Worm (Caenorhabditis elegans) whole organism, mixed stage, embryonic: ENCODE measurements around the gene K11H12.1.
A peak's percentile ranks its signal among the peaks of the same experiment; 100 is the strongest.

ENCODE experiments used
- M03D4.4 ChIP-seq: sonication (generic microtip); optimal IDR thresholded peaks from 2 replicates; lab custom pipeline; 2017; ENCODE audit warnings: mild to moderate bottlenecking, missing genetic modification characterization, missing compliant biosample characterization
- bed-3 ChIP-seq: fragments of 200-800 bp; sonication (Bioruptor generic); optimal IDR thresholded peaks from 3 replicates; lab custom pipeline; 2018; ENCODE audit warnings: mild to moderate bottlenecking, missing genetic modification characterization, moderate library complexity, missing compliant biosample characterization
- blmp-1 ChIP-seq: fragments of 150-350 bp; optimal IDR thresholded peaks from 2 replicates; lab custom pipeline; 2014; ENCODE audit warnings: missing biosample characterization, missing genetic modification characterization
- ceh-39 ChIP-seq: fragments of 150-350 bp; optimal IDR thresholded peaks from 2 replicates; lab custom pipeline; 2014; ENCODE audit warnings: missing biosample characterization, missing genetic modification characterization
- ceh-43 ChIP-seq: fragments of 200-800 bp; sonication (Bioruptor generic); optimal IDR thresholded peaks from 2 replicates; lab custom pipeline; 2018; ENCODE audit warnings: mild to moderate bottlenecking, missing genetic modification characterization, moderate library complexity, missing compliant biosample characterization
- ceh-83 ChIP-seq: fragments of 200-800 bp; sonication (Bioruptor generic); optimal IDR thresholded peaks from 2 replicates; lab custom pipeline; 2018; ENCODE audit warnings: mild to moderate bottlenecking, missing genetic modification characterization, missing compliant biosample characterization
- ces-1 ChIP-seq: fragments of 150-350 bp; optimal IDR thresholded peaks from 2 replicates; lab custom pipeline; 2014; ENCODE audit warnings: missing biosample characterization, missing genetic modification reagents, missing genetic modification characterization
- cnd-1 ChIP-seq: fragments of 200-800 bp; sonication (Bioruptor generic); optimal IDR thresholded peaks from 2 replicates; lab custom pipeline; 2018; ENCODE audit warnings: mild to moderate bottlenecking, missing genetic modification characterization, missing compliant biosample characterization
- drap-1 ChIP-seq: fragments of 200-800 bp; sonication (Bioruptor generic); optimal IDR thresholded peaks from 3 replicates; lab custom pipeline; 2018; ENCODE audit warnings: mild to moderate bottlenecking, missing genetic modification characterization, missing compliant biosample characterization
- elt-1 ChIP-seq: sonication (generic microtip); optimal IDR thresholded peaks from 2 replicates; lab custom pipeline; 2017; ENCODE audit warnings: missing genetic modification characterization, mild to moderate bottlenecking, missing compliant biosample characterization, antibody characterized with exemption, moderate library complexity, borderline replicate concordance; ENCODE audit not compliant: insufficient read depth
- elt-3 ChIP-seq: fragments of 150-350 bp; optimal IDR thresholded peaks from 2 replicates; lab custom pipeline; 2014; ENCODE audit warnings: missing biosample characterization, missing genetic modification characterization
- flh-1 ChIP-seq: fragments of 200-800 bp; sonication (Bioruptor generic); optimal IDR thresholded peaks from 2 replicates; lab custom pipeline; 2018; ENCODE audit warnings: mild to moderate bottlenecking, missing genetic modification characterization, moderate library complexity, missing compliant biosample characterization
- ham-2 ChIP-seq: fragments of 200-800 bp; sonication (Bioruptor generic); optimal IDR thresholded peaks from 2 replicates; lab custom pipeline; 2018; ENCODE audit warnings: mild to moderate bottlenecking, missing genetic modification characterization, missing compliant biosample characterization
- hlh-1 ChIP-seq: fragments of 150-350 bp; optimal IDR thresholded peaks from 2 replicates; lab custom pipeline; 2014; ENCODE audit warnings: missing biosample characterization, missing genetic modification reagents, missing genetic modification characterization
- lin-13 ChIP-seq: fragments of 150-350 bp; optimal IDR thresholded peaks from 2 replicates; lab custom pipeline; 2014; ENCODE audit warnings: missing biosample characterization, missing genetic modification characterization
- lin-32 ChIP-seq: fragments of 200-800 bp; sonication (Bioruptor generic); optimal IDR thresholded peaks from 2 replicates; lab custom pipeline; 2018; ENCODE audit warnings: mild to moderate bottlenecking, missing genetic modification characterization, missing compliant biosample characterization
- lsy-2 ChIP-seq: fragments of 150-350 bp; optimal IDR thresholded peaks from 2 replicates; lab custom pipeline; 2014; ENCODE audit warnings: missing biosample characterization, missing genetic modification characterization
- mab-5 ChIP-seq: fragments of 150-350 bp; optimal IDR thresholded peaks from 2 replicates; lab custom pipeline; 2014; ENCODE audit warnings: missing biosample characterization, missing genetic modification characterization
- mep-1 ChIP-seq: fragments of 150-350 bp; optimal IDR thresholded peaks from 2 replicates; lab custom pipeline; 2017; ENCODE audit warnings: missing biosample characterization, missing genetic modification reagents, missing genetic modification characterization, inconsistent platforms
- mls-2 ChIP-seq: sonication (generic microtip); optimal IDR thresholded peaks from 2 replicates; lab custom pipeline; 2016; ENCODE audit warnings: mild to moderate bottlenecking, missing genetic modification characterization, moderate library complexity, missing compliant biosample characterization
- nhr-12 ChIP-seq: fragments of 150-350 bp; optimal IDR thresholded peaks from 2 replicates; lab custom pipeline; 2014; ENCODE audit warnings: missing biosample characterization, missing genetic modification characterization
- nhr-2 ChIP-seq: fragments of 150-350 bp; optimal IDR thresholded peaks from 2 replicates; lab custom pipeline; 2014; ENCODE audit warnings: missing biosample characterization, missing genetic modification characterization
- nhr-237 ChIP-seq: fragments of 150-350 bp; optimal IDR thresholded peaks from 2 replicates; lab custom pipeline; 2014; ENCODE audit warnings: missing biosample characterization, missing genetic modification characterization
- nhr-28 ChIP-seq: fragments of 150-350 bp; optimal IDR thresholded peaks from 2 replicates; lab custom pipeline; 2014; ENCODE audit warnings: missing biosample characterization, missing genetic modification characterization
- nhr-76 ChIP-seq: sonication (generic microtip); optimal IDR thresholded peaks from 2 replicates; lab custom pipeline; 2017; ENCODE audit warnings: missing biosample characterization, missing genetic modification characterization
- pha-4 ChIP-seq: fragments of 150-350 bp; optimal IDR thresholded peaks from 2 replicates; lab custom pipeline; 2018; ENCODE audit warnings: missing biosample characterization, missing genetic modification reagents, missing genetic modification characterization
- sem-2 ChIP-seq: fragments of 200-800 bp; sonication (Bioruptor generic); optimal IDR thresholded peaks from 2 replicates; lab custom pipeline; 2018; ENCODE audit warnings: mild to moderate bottlenecking, missing genetic modification characterization, missing compliant biosample characterization
- snpc-4 ChIP-seq: fragments of 150-350 bp; optimal IDR thresholded peaks from 2 replicates; lab custom pipeline; 2014; ENCODE audit warnings: missing biosample characterization, missing genetic modification characterization
- sptf-1 ChIP-seq: sonication (generic microtip); optimal IDR thresholded peaks from 2 replicates; lab custom pipeline; 2017; ENCODE audit warnings: mild to moderate bottlenecking, missing genetic modification characterization, moderate library complexity, missing compliant biosample characterization
- tbx-8 ChIP-seq: fragments of 200-800 bp; sonication (Bioruptor generic); optimal IDR thresholded peaks from 2 replicates; lab custom pipeline; 2018; ENCODE audit warnings: mild to moderate bottlenecking, missing genetic modification characterization, moderate library complexity, missing compliant biosample characterization
- unc-120 ChIP-seq: sonication (generic microtip); optimal IDR thresholded peaks from 2 replicates; lab custom pipeline; 2017; ENCODE audit warnings: missing genetic modification characterization, missing compliant biosample characterization; ENCODE audit not compliant: poor library complexity, severe bottlenecking
- unc-39 ChIP-seq: fragments of 150-350 bp; optimal IDR thresholded peaks from 2 replicates; lab custom pipeline; 2014; ENCODE audit warnings: missing biosample characterization, missing genetic modification characterization
- unc-62 ChIP-seq: fragments of 150-350 bp; optimal IDR thresholded peaks from 2 replicates; lab custom pipeline; 2014; ENCODE audit warnings: missing biosample characterization, missing genetic modification reagents, missing genetic modification characterization
- zip-8 ChIP-seq: fragments of 150-350 bp; optimal IDR thresholded peaks from 2 replicates; lab custom pipeline; 2014; ENCODE audit warnings: missing biosample characterization, missing genetic modification characterization
- ztf-11 ChIP-seq: fragments of 150-350 bp; optimal IDR thresholded peaks from 2 replicates; lab custom pipeline; 2014; ENCODE audit warnings: missing biosample characterization, missing genetic modification characterization

The K11H12.1 gene

DNA sequence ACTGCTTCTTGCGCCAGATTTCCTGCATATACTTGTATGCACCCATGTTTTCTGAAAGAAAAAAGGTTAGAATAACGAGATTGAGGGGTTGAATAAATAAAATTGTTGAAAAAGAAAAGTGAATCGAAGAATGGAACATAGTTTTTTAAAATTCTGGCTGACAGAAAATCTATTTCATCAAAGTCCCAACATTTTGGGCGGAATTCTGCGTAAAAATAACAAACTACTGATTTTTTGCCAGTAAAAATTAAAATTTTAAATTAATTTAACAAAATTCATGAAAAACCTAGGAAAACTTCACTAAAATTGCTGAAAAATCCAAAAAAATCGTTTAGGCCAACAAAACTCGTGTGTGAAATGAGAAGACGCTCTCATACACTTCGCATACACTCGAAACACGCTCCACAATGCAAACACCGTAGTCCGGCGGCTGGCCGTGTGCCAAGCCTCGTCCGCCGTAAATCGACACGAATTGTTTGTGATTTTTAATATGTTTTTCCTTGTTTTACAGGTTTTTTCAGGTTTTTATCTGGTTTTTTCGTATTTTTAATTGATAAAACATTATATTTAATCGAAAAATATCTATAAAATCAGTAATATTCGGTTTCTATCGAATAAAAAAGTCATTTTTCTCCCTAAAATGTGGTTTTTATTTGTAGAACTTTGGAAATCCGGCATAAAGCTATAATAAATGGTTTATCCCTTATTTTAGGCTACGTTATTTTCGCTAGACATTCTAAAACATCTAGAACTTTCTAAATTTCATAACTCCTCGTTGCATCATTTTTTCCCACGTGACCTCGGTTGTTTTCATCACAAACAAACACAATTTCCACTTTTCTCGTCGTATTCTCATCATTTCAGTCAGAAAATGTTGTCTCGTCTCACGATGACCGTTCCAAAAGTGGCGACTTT, 1.6 kb upstream of the K11H12.1 start, which contains the start of the genes rpl-15 and K11H12.8:
TSS of gene rpl-15 (minus strand) at position 51 of the 915 bp plus-strand sequence.
TSS of gene K11H12.8 (plus strand) at position 865 of the 915 bp plus-strand sequence.
- TF ChIP-seq zip-8 (no peak), elt-3 (tag; lab: Kevin White, UChicago) (peak; percentile 83), nhr-2 (peak; percentile 62), lin-13 (tag; lab: Kevin White, UChicago) (peak; percentile 100), nhr-12 (tag; lab: Kevin White, UChicago) (peak; percentile 76), cnd-1 (tag; lab: Kevin White, UChicago) (peak; percentile 96), elt-1 (tag; lab: Kevin White, UChicago) (peak; percentile 74), mab-5 (tag; lab: Kevin White, UChicago) (peak; percentile 86), ztf-11 (tag; lab: Kevin White, UChicago) (peak; percentile 92), ceh-43 (GFP tag; lab: Kevin White, UChicago) (peak; percentile 93), unc-120 (tag; lab: Kevin White, UChicago) (peak; percentile 94), nhr-76 (no peak), sem-2 (peak; percentile 76), hlh-1 (tag; lab: Kevin White, UChicago) (peak; percentile 90), pha-4 (tag; lab: Kevin White, UChicago) (peak; percentile 100), M03D4.4 (tag; lab: Kevin White, UChicago) (peak; percentile 97), lsy-2 (tag; lab: Kevin White, UChicago) (peak; percentile 100), unc-62 (peak; percentile 93), drap-1 (peak; percentile 92), mls-2 (tag; lab: Kevin White, UChicago) (peak; percentile 95), ces-1 (GFP tag; lab: Kevin White, UChicago) (peak; percentile 85), blmp-1 (peak; percentile 38), tbx-8 (GFP tag; lab: Kevin White, UChicago) (peak; percentile 94), sptf-1 (peak; percentile 98), snpc-4 (no peak), lin-32 (GFP tag; lab: Kevin White, UChicago) (peak; percentile 75), unc-39 (tag; lab: Kevin White, UChicago) (peak; percentile 62), ham-2 (GFP tag; lab: Kevin White, UChicago) (peak; percentile 88), nhr-237 (tag; lab: Kevin White, UChicago) (peak; percentile 99), ceh-83 (peak; percentile 93), mep-1 (tag; lab: Kevin White, UChicago) (peak; percentile 100), flh-1 (GFP tag; lab: Kevin White, UChicago) (peak; percentile 62), ceh-39 (tag; lab: Kevin White, UChicago) (peak; percentile 96), bed-3 (GFP tag; lab: Kevin White, UChicago) (peak; percentile 73), nhr-28 (peak; percentile 78)

DNA sequence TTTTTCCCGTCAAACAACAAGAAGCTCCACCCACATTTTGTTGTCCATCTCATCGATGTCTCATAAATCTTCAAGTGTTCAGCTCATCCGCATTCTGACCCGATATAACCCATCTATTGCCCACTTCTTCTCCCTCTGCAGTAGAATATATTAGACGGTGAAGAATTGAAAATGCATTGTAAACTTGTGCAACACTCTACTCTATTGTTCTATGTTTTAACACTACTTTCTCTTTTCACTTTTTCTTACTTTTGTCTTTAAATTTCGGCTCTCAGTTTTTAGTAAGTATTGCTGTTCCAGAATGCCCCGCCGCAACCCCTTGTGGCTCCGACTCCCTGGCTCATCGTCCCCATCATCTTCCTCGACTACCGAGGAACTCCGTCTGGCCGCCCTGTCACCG, 3.9 kb downstream of the K11H12.1 start, which contains the start of gene K11H12.9:
TSS of gene K11H12.9 (plus strand) at position 301 of the 400 bp plus-strand sequence.
- no peak for TF ChIP-seq unc-120 (tag; lab: Kevin White, UChicago)
- TF ChIP-seq nhr-237 (tag; lab: Kevin White, UChicago): no peak

DNA sequence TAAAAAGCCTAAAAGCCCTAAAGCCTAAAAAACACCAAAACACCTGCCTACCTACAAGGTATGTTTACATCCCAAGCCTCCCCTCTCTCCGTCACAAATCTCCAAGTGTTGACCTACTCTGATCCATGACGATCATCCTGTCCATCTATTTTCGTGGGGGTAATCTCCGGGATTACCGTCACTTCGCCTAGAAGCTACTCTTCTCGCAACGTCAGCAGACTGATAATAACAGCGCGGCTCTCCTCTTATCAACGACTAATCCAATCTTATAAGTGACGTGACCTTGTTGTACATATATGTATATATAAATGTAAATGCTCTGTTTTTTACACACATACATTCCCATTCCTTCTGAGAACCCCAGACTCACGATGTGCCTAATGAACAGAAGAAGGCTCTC, 4.9 kb downstream of the K11H12.1 start:
- TF ChIP-seq unc-120 (tag; lab: Kevin White, UChicago): no peak
- TF ChIP-seq mep-1 (tag; lab: Kevin White, UChicago): no peak
- no peak for TF ChIP-seq unc-39 (tag; lab: Kevin White, UChicago)
- no peak for TF ChIP-seq lsy-2 (tag; lab: Kevin White, UChicago)
- TF ChIP-seq blmp-1: no peak
- no peak for TF ChIP-seq lin-13 (tag; lab: Kevin White, UChicago)
- TF ChIP-seq ceh-43 (GFP tag; lab: Kevin White, UChicago): no peak
- TF ChIP-seq lin-32 (GFP tag; lab: Kevin White, UChicago): no peak
